Fruit fly (Drosophila melanogaster): Measurements from ENCODE around the gene Bet1.

DNA sequence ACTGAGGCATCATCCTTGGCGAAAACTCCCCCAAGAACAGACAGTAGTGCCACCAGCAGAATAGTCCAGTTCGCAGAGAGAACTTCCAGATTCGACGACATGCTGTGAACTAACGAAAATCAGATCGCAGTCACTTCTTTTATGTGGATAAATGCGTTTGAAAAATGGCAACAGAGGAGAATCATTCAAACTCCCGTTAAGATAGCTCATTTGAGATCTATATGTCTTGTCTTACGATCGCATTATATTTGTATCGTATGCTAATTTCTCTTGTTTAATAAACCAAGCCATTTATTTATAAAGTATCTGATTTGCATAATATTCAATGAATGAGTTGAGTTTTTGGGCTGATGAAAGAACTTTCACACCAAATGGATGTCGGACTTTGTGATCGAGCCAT lies 19.5 kb downstream of the Bet1 start, which contains the start of gene CG14089:
- TF ChIP-seq Sin3A (optimal IDR thresholded peaks at IDR 0.05), result no peak
- TF ChIP-seq ttk (optimal IDR thresholded peaks at IDR 0.05), result no peak
- TF ChIP-seq h (optimal IDR thresholded peaks at IDR 0.05), result no peak

Measured in Kc167 (cell line).